Worm (Caenorhabditis elegans): ENCODE results near the gene W02D7.6.

ce11 chrV:8335620-8336019 lies 34.3 kb upstream of the W02D7.6 start:
- TF ChIP-seq nhr-11 (tag; optimal IDR thresholded peaks at IDR 0.05) (no peak), ztf-16 (tag; optimal IDR thresholded peaks at IDR 0.05) (no peak), ceh-9 (tag; optimal IDR thresholded peaks at IDR 0.05) (no peak), unc-55 (GFP tag; optimal IDR thresholded peaks at IDR 0.05) (peak; percentile 66), ceh-6 (GFP tag; optimal IDR thresholded peaks at IDR 0.05) (no peak), ama-1 (optimal IDR thresholded peaks at IDR 0.05) (no peak), eyg-1 (tag; optimal IDR thresholded peaks at IDR 0.05) (no peak), syd-9 (tag; optimal IDR thresholded peaks at IDR 0.05) (no peak), sox-2 (GFP tag; IDR thresholded peaks at IDR 0.05) (no peak), pag-3 (tag; optimal IDR thresholded peaks at IDR 0.05; ENCODE audit: borderline replicate concordance) (no peak), rnt-1 (tag; optimal IDR thresholded peaks at IDR 0.05) (no peak), hlh-6 (tag; optimal IDR thresholded peaks at IDR 0.05) (no peak), che-1 (tag; optimal IDR thresholded peaks at IDR 0.05) (no peak)

All from whole organism, late embryonic.